Fruit fly (Drosophila melanogaster): ENCODE data around the gene Glyp.

- TF ChIP-seq bab1 (GFP tag; optimal IDR thresholded peaks at IDR 0.05) (no peak), Crg-1 (GFP tag; optimal IDR thresholded peaks at IDR 0.05) (no peak), pad (GFP tag; optimal IDR thresholded peaks at IDR 0.05) (no peak), kay (GFP tag; ENCODE audit: borderline replicate concordance) (peak; percentile 70), Mnt (GFP tag; optimal IDR thresholded peaks at IDR 0.05) (peak; percentile 39), CG14711 (tag; optimal IDR thresholded peaks at IDR 0.05) (no peak), toe (GFP tag; optimal IDR thresholded peaks at IDR 0.05) (no peak), CG5204 (GFP tag; optimal IDR thresholded peaks at IDR 0.05) (no peak), Clk (GFP tag; optimal IDR thresholded peaks at IDR 0.05) (no peak), cnc (optimal IDR thresholded peaks at IDR 0.05) (no peak)
Observed at dm6 chr2L:2171366-2172078, 40.9 kb downstream of the Glyp start.
